Worm (Caenorhabditis elegans) whole organism, L4 larva: ENCODE measurements around the gene cpg-9.

ENCODE experiments used
- lir-3 ChIP-seq: sonication (generic microtip); optimal IDR thresholded peaks from 2 replicates; lab custom pipeline; 2016; ENCODE audit warnings: mild to moderate bottlenecking, missing genetic modification characterization, missing compliant biosample characterization
- nhr-76 ChIP-seq: fragments of 150-350 bp; optimal IDR thresholded peaks from 2 replicates; lab custom pipeline; 2014; ENCODE audit warnings: missing biosample characterization, missing genetic modification characterization

DNA sequence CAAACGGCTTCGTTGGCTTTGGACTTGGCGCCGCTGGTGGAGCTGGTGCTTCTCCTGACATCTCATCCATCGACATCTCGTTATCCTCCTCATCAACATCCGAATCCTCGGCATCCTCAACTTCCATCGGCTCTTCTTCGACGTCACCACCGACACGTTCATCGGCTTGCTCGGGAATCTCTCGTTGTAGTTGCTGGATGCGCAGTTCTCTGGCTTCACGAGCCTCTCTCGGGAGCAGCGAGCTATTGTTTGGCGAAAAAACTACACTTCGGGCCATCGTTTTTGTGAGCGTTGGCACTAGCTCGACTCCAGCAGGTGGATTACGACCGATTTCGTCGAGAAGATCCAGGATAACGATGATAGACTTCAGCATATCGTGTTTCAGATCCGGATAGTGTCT, 24.0 kb downstream of the cpg-9 start:
- TF ChIP-seq nhr-76 (tag; lab: Kevin White, UChicago) (no peak), lir-3 (tag; lab: Kevin White, UChicago) (no peak)
